Worm (Caenorhabditis elegans) whole organism, mixed stage, embryonic: ENCODE measurements around the gene Y37H2C.4.

Experiments used
- blmp-1 ChIP-seq: fragments of 150-350 bp; optimal IDR thresholded peaks from 2 replicates; lab custom pipeline; 2014; ENCODE audit warnings: missing biosample characterization, missing genetic modification characterization
- ces-1 ChIP-seq: fragments of 150-350 bp; optimal IDR thresholded peaks from 2 replicates; lab custom pipeline; 2014; ENCODE audit warnings: missing biosample characterization, missing genetic modification reagents, missing genetic modification characterization
- elt-3 ChIP-seq: fragments of 150-350 bp; optimal IDR thresholded peaks from 2 replicates; lab custom pipeline; 2014; ENCODE audit warnings: missing biosample characterization, missing genetic modification characterization
- hlh-1 ChIP-seq: fragments of 150-350 bp; optimal IDR thresholded peaks from 2 replicates; lab custom pipeline; 2014; ENCODE audit warnings: missing biosample characterization, missing genetic modification reagents, missing genetic modification characterization
- lin-32 ChIP-seq: fragments of 200-800 bp; sonication (Bioruptor generic); optimal IDR thresholded peaks from 2 replicates; lab custom pipeline; 2018; ENCODE audit warnings: mild to moderate bottlenecking, missing genetic modification characterization, missing compliant biosample characterization
- lsy-2 ChIP-seq: fragments of 150-350 bp; optimal IDR thresholded peaks from 2 replicates; lab custom pipeline; 2014; ENCODE audit warnings: missing biosample characterization, missing genetic modification characterization
- nhr-237 ChIP-seq: fragments of 150-350 bp; optimal IDR thresholded peaks from 2 replicates; lab custom pipeline; 2014; ENCODE audit warnings: missing biosample characterization, missing genetic modification characterization
- nhr-28 ChIP-seq: fragments of 150-350 bp; optimal IDR thresholded peaks from 2 replicates; lab custom pipeline; 2014; ENCODE audit warnings: missing biosample characterization, missing genetic modification characterization
- nhr-76 ChIP-seq: sonication (generic microtip); optimal IDR thresholded peaks from 2 replicates; lab custom pipeline; 2017; ENCODE audit warnings: missing biosample characterization, missing genetic modification characterization
- pha-4 ChIP-seq: fragments of 150-350 bp; optimal IDR thresholded peaks from 2 replicates; lab custom pipeline; 2018; ENCODE audit warnings: missing biosample characterization, missing genetic modification reagents, missing genetic modification characterization
- snpc-4 ChIP-seq: fragments of 150-350 bp; optimal IDR thresholded peaks from 2 replicates; lab custom pipeline; 2014; ENCODE audit warnings: missing biosample characterization, missing genetic modification characterization
- tbx-8 ChIP-seq: fragments of 200-800 bp; sonication (Bioruptor generic); optimal IDR thresholded peaks from 2 replicates; lab custom pipeline; 2018; ENCODE audit warnings: mild to moderate bottlenecking, missing genetic modification characterization, moderate library complexity, missing compliant biosample characterization
- unc-39 ChIP-seq: fragments of 150-350 bp; optimal IDR thresholded peaks from 2 replicates; lab custom pipeline; 2014; ENCODE audit warnings: missing biosample characterization, missing genetic modification characterization
- unc-62 ChIP-seq: fragments of 150-350 bp; optimal IDR thresholded peaks from 2 replicates; lab custom pipeline; 2014; ENCODE audit warnings: missing biosample characterization, missing genetic modification reagents, missing genetic modification characterization

ce11 chrV:18224353-18224752, 46.1 kb upstream of the Y37H2C.4 start, which contains the start of gene F16H6.10:
- TF ChIP-seq pha-4 (tag; lab: Kevin White, UChicago) (no peak), lin-32 (GFP tag; lab: Kevin White, UChicago) (no peak), nhr-76 (no peak), ces-1 (GFP tag; lab: Kevin White, UChicago) (no peak), snpc-4 (tag; lab: Kevin White, UChicago) (no peak), elt-3 (no peak), blmp-1 (tag; lab: Kevin White, UChicago) (no peak), nhr-237 (no peak), unc-62 (GFP tag; lab: Kevin White, UChicago) (no peak), tbx-8 (GFP tag; lab: Kevin White, UChicago) (no peak), unc-39 (tag; lab: Kevin White, UChicago) (no peak), lsy-2 (no peak), hlh-1 (tag; lab: Kevin White, UChicago) (no peak), nhr-28 (tag; lab: Kevin White, UChicago) (no peak)
